Fruit fly (Drosophila melanogaster) whole organism: ENCODE measurements around the gene HemK1.

ENCODE experiments used
- CG8478 ChIP-seq: fragments of >200 bp; optimal IDR thresholded peaks from 2 replicates; lab custom pipeline; 2018; ENCODE audit warnings: inconsistent platforms
- EcR ChIP-seq, 2 experiments: fragments of >200 bp; optimal IDR thresholded peaks; 2 replicates each; lab custom pipeline; 2017; ENCODE audit warnings: missing biosample characterization in 2 of 2, missing genetic modification characterization in 2 of 2, missing genetic modification reagents in 2 of 2
- pan ChIP-seq: fragments of >200 bp; optimal IDR thresholded peaks from 2 replicates; lab custom pipeline; 2017
- usp ChIP-seq: fragments of >200 bp; optimal IDR thresholded peaks from 2 replicates; lab custom pipeline; 2017; ENCODE audit warnings: missing biosample characterization, missing genetic modification characterization, mixed read lengths

DNA sequence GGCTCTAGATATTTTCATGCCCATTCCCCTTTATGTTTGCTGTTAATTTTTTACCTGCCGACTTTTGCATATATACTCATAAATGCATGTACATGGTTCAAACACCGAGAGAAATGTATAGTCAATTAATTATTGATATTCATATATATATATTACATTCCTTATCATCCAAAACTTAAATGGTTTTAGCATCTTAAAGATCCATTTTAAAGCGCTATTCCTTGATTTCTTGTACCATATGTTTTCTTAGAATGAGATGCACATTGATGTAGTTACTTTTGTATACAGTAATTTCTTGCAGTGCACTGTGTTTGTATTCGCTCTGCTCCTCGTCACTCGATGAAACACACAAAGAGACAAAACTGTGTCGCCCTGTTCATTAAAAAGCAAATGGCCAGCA, 41.2 kb upstream of the HemK1 start:
- no peak for TF ChIP-seq CG8478 (lab: Kevin White, UChicago)
- TF ChIP-seq pan (lab: Kevin White, UChicago): no peak
- no peak for TF ChIP-seq usp (GFP tag; lab: Kevin White, UChicago)
- no peak for TF ChIP-seq EcR (GFP tag; optimal IDR thresholded peaks at IDR 0.05; lab: Kevin White, UChicago)
